Fruit fly (Drosophila melanogaster) whole organism, embryonic: ENCODE data around the gene Ant2.
A peak's percentile ranks its signal among the peaks of the same experiment; 100 is the strongest.

Experiments
- CG1024 ChIP-seq: fragments of 200-800 bp; sonication (Bioruptor generic); IDR thresholded peaks from 2 replicates; pipeline ENCODE4 v1.3.6; 2022; ENCODE audit warnings: missing biosample characterization, missing genetic modification characterization
- CG10543 ChIP-seq: fragments of 200-800 bp; sonication (Bioruptor generic); optimal IDR thresholded peaks from 3 replicates; lab custom pipeline; 2017; ENCODE audit warnings: missing biosample characterization, mild to moderate bottlenecking, missing genetic modification characterization, moderate library complexity
- CG11504 ChIP-seq: fragments of 200-800 bp; sonication (Bioruptor generic); optimal IDR thresholded peaks from 3 replicates; lab custom pipeline; 2019; ENCODE audit warnings: missing biosample characterization, mild to moderate bottlenecking, missing genetic modification characterization, moderate library complexity
- CG12219 ChIP-seq: fragments of 200-800 bp; sonication (Bioruptor generic); optimal IDR thresholded peaks from 3 replicates; lab custom pipeline; 2018; ENCODE audit warnings: missing biosample characterization, mild to moderate bottlenecking, missing genetic modification characterization
- CG12391 ChIP-seq: fragments of 200-800 bp; sonication (Bioruptor generic); optimal IDR thresholded peaks from 3 replicates; lab custom pipeline; 2018; ENCODE audit warnings: missing biosample characterization, mild to moderate bottlenecking, missing genetic modification characterization, moderate library complexity
- CG12659 ChIP-seq: fragments of 200-800 bp; sonication (Bioruptor generic); optimal IDR thresholded peaks from 3 replicates; lab custom pipeline; 2017; ENCODE audit warnings: mild to moderate bottlenecking, missing biosample characterization, missing genetic modification reagents, missing genetic modification characterization
- CG13894 ChIP-seq: fragments of 200-800 bp; sonication (Bioruptor generic); optimal IDR thresholded peaks from 3 replicates; lab custom pipeline; 2018; ENCODE audit warnings: missing biosample characterization, mild to moderate bottlenecking, missing genetic modification characterization, moderate library complexity
- CG14710 ChIP-seq: fragments of 200-800 bp; sonication (Bioruptor generic); optimal IDR thresholded peaks from 3 replicates; lab custom pipeline; 2019; ENCODE audit warnings: missing biosample characterization, mild to moderate bottlenecking, missing genetic modification characterization, moderate library complexity
- CG2889 ChIP-seq: fragments of 200-800 bp; sonication (Bioruptor generic); IDR thresholded peaks from 3 replicates; pipeline ENCODE4 v1.3.6; 2022; ENCODE audit warnings: missing biosample characterization, missing genetic modification characterization
- CG3995 ChIP-seq: fragments of 200-800 bp; sonication (Bioruptor generic); optimal IDR thresholded peaks from 3 replicates; lab custom pipeline; 2016; ENCODE audit warnings: missing biosample characterization, missing genetic modification characterization
- CG42726 ChIP-seq: fragments of 200-800 bp; sonication (Bioruptor generic); IDR thresholded peaks from 2 replicates; pipeline ENCODE4 v1.3.6; 2022; ENCODE audit warnings: missing biosample characterization, missing genetic modification characterization; ENCODE audit not compliant: partially characterized antibody
- CG4707 ChIP-seq: fragments of 200-800 bp; sonication (Bioruptor generic); optimal IDR thresholded peaks from 2 replicates; lab custom pipeline; 2018; ENCODE audit warnings: missing biosample characterization, mild to moderate bottlenecking, missing genetic modification characterization, moderate library complexity
- CG5180 ChIP-seq: fragments of 200-800 bp; sonication (Bioruptor generic); optimal IDR thresholded peaks from 3 replicates; lab custom pipeline; 2017; ENCODE audit warnings: missing biosample characterization, missing genetic modification characterization, mild to moderate bottlenecking, moderate library complexity, missing genetic modification reagents
- CG6254 ChIP-seq: fragments of 200-800 bp; sonication (Bioruptor generic); optimal IDR thresholded peaks from 3 replicates; lab custom pipeline; 2017; ENCODE audit warnings: mild to moderate bottlenecking, missing biosample characterization, missing genetic modification reagents, missing genetic modification characterization
- CG6683 ChIP-seq: fragments of 200-800 bp; sonication (Bioruptor generic); optimal IDR thresholded peaks from 2 replicates; lab custom pipeline; 2017; ENCODE audit warnings: missing biosample characterization, mild to moderate bottlenecking, missing genetic modification characterization, missing genetic modification reagents
- CG7745 ChIP-seq: fragments of 200-800 bp; sonication (Bioruptor generic); optimal IDR thresholded peaks from 2 replicates; lab custom pipeline; 2018; ENCODE audit warnings: missing biosample characterization, mild to moderate bottlenecking, missing genetic modification characterization, moderate library complexity
- CG9215 ChIP-seq: fragments of 200-800 bp; sonication (Bioruptor generic); IDR thresholded peaks from 2 replicates; pipeline ENCODE4 v1.3.6; 2022; ENCODE audit warnings: missing biosample characterization, missing genetic modification characterization
- Camta ChIP-seq: fragments of 200-800 bp; sonication (Bioruptor generic); optimal IDR thresholded peaks from 2 replicates; lab custom pipeline; 2016; ENCODE audit warnings: missing biosample characterization, missing genetic modification characterization
- D ChIP-seq, 2 experiments: fragments of 200-800 bp in 1 of 2; fragments of >200 bp in 1 of 2; sonication (Bioruptor generic) in 1 of 2; optimal IDR thresholded peaks; 2 replicates in 1 of 2; 3 replicates in 1 of 2; lab custom pipeline; 2017; ENCODE audit warnings: mild to moderate bottlenecking in 1 of 2, missing biosample characterization in 1 of 2, missing genetic modification characterization in 1 of 2, missing genetic modification reagents in 1 of 2
- Dll ChIP-seq: fragments of 200-800 bp; sonication (Bioruptor generic); IDR thresholded peaks from 4 replicates; pipeline ENCODE4 v1.3.6; 2022; ENCODE audit warnings: missing biosample characterization, missing genetic modification characterization; ENCODE audit not compliant: partially characterized antibody
- Doc2 ChIP-seq: fragments of 200-800 bp; sonication (Bioruptor generic); IDR thresholded peaks from 2 replicates; pipeline ENCODE4 v1.3.6; 2022; ENCODE audit warnings: missing biosample characterization, missing genetic modification characterization
- E2f2 ChIP-seq: fragments of 200-800 bp; sonication (Bioruptor generic); IDR thresholded peaks from 2 replicates; pipeline ENCODE4 v1.3.6; 2022; ENCODE audit warnings: missing biosample characterization, missing genetic modification characterization
- Eip74EF ChIP-seq, 2 experiments: fragments of 200-800 bp in 1 of 2; fragments of >200 bp in 1 of 2; sonication (Bioruptor generic) in 1 of 2; optimal IDR thresholded peaks; 2 replicates each; lab custom pipeline; 2017 to 2019; ENCODE audit warnings: missing biosample characterization in 2 of 2, missing genetic modification characterization in 2 of 2, mild to moderate bottlenecking in 1 of 2, moderate library complexity in 1 of 2
- Elba2 ChIP-seq: fragments of 200-800 bp; sonication (Bioruptor generic); optimal IDR thresholded peaks from 3 replicates; lab custom pipeline; 2016; ENCODE audit warnings: missing biosample characterization, missing genetic modification characterization
- HHEX ChIP-seq: fragments of 200-800 bp; sonication (Bioruptor generic); optimal IDR thresholded peaks from 3 replicates; lab custom pipeline; 2017; ENCODE audit warnings: missing biosample characterization, mild to moderate bottlenecking, missing genetic modification characterization, missing genetic modification reagents
- Hmx ChIP-seq: fragments of 200-800 bp; sonication (Bioruptor generic); optimal IDR thresholded peaks from 2 replicates; lab custom pipeline; 2016; ENCODE audit warnings: missing biosample characterization, missing genetic modification characterization
- Neu2 ChIP-seq: fragments of 200-800 bp; sonication (Bioruptor generic); optimal IDR thresholded peaks from 3 replicates; lab custom pipeline; 2016; ENCODE audit warnings: missing biosample characterization, missing genetic modification characterization, borderline replicate concordance
- Rx ChIP-seq: fragments of 200-800 bp; sonication (Bioruptor generic); IDR thresholded peaks from 2 replicates; pipeline ENCODE4 v1.3.6; 2022; ENCODE audit warnings: missing biosample characterization, missing genetic modification characterization
- Sry-β ChIP-seq: fragments of 200-800 bp; sonication (Bioruptor generic); optimal IDR thresholded peaks from 2 replicates; lab custom pipeline; 2018; ENCODE audit warnings: missing biosample characterization, mild to moderate bottlenecking, missing genetic modification characterization, moderate library complexity
- ato ChIP-seq: fragments of 200-800 bp; sonication (Bioruptor generic); IDR thresholded peaks from 2 replicates; pipeline ENCODE4 v1.3.6; 2022; ENCODE audit warnings: missing biosample characterization, missing genetic modification characterization; ENCODE audit not compliant: partially characterized antibody
- bab2 ChIP-seq: fragments of 200-800 bp; sonication (Bioruptor generic); optimal IDR thresholded peaks from 2 replicates; lab custom pipeline; 2016; ENCODE audit warnings: missing biosample characterization, missing genetic modification characterization
- bigmax ChIP-seq: fragments of 200-800 bp; sonication (Bioruptor generic); optimal IDR thresholded peaks from 2 replicates; lab custom pipeline; 2018; ENCODE audit warnings: missing biosample characterization, mild to moderate bottlenecking, missing genetic modification characterization
- cato ChIP-seq: fragments of 200-800 bp; sonication (Bioruptor generic); optimal IDR thresholded peaks from 2 replicates; lab custom pipeline; 2016; ENCODE audit warnings: missing biosample characterization, missing genetic modification characterization, borderline replicate concordance
- ci ChIP-seq: fragments of 200-800 bp; sonication (Bioruptor generic); IDR thresholded peaks from 3 replicates; pipeline ENCODE4 v1.3.6; 2022; ENCODE audit warnings: missing biosample characterization, missing genetic modification characterization
- corto ChIP-seq: fragments of 200-800 bp; sonication (Bioruptor generic); optimal IDR thresholded peaks from 2 replicates; lab custom pipeline; 2016; ENCODE audit warnings: missing biosample characterization, mild to moderate bottlenecking, missing genetic modification characterization, moderate library complexity
- dysf ChIP-seq: fragments of 200-800 bp; sonication (Bioruptor generic); IDR thresholded peaks from 3 replicates; pipeline ENCODE4 v1.3.6; 2022; ENCODE audit warnings: missing biosample characterization, missing genetic modification characterization
- emc ChIP-seq: fragments of 200-800 bp; sonication (Bioruptor generic); optimal IDR thresholded peaks from 2 replicates; lab custom pipeline; 2016; ENCODE audit warnings: missing biosample characterization, missing genetic modification characterization
- insv ChIP-seq, 2 experiments: fragments of 200-800 bp; sonication (Bioruptor generic); optimal IDR thresholded peaks; 3 replicates each; lab custom pipeline; 2016 to 2018; ENCODE audit warnings: missing biosample characterization in 2 of 2, missing genetic modification characterization in 2 of 2
- onecut ChIP-seq: fragments of 200-800 bp; sonication (Bioruptor generic); IDR thresholded peaks from 2 replicates; pipeline ENCODE4 v1.3.6; 2022; ENCODE audit warnings: missing biosample characterization, missing genetic modification characterization
- org-1 ChIP-seq: fragments of 200-800 bp; sonication (Bioruptor generic); optimal IDR thresholded peaks from 2 replicates; lab custom pipeline; 2017; ENCODE audit warnings: missing biosample characterization, missing genetic modification characterization
- ro ChIP-seq: fragments of 200-800 bp; sonication (Bioruptor generic); IDR thresholded peaks from 2 replicates; pipeline ENCODE4 v1.3.6; 2022; ENCODE audit warnings: missing biosample characterization, missing genetic modification characterization
- sens ChIP-seq: fragments of 200-800 bp; sonication (Bioruptor generic); peaks from one replicate; lab custom pipeline; 2016; ENCODE audit warnings: missing biosample characterization, missing genetic modification characterization
- slbo ChIP-seq: fragments of 200-800 bp; sonication (Bioruptor generic); IDR thresholded peaks from 2 replicates; pipeline ENCODE4 v1.3.6; 2022; ENCODE audit warnings: missing biosample characterization, missing genetic modification characterization
- sna ChIP-seq: fragments of 200-800 bp; sonication (Bioruptor generic); IDR thresholded peaks from 2 replicates; pipeline ENCODE4 v1.3.6; 2022; ENCODE audit warnings: missing biosample characterization, missing genetic modification characterization; ENCODE audit not compliant: partially characterized antibody
- sob ChIP-seq: fragments of 200-800 bp; sonication (Bioruptor generic); IDR thresholded peaks from 2 replicates; pipeline ENCODE4 v1.3.6; 2022; ENCODE audit warnings: missing biosample characterization, missing genetic modification characterization
- tgo ChIP-seq: fragments of 200-800 bp; sonication (Bioruptor generic); IDR thresholded peaks from 3 replicates; pipeline ENCODE4 v1.3.6; 2022; ENCODE audit warnings: missing biosample characterization, missing genetic modification characterization
- unpg ChIP-seq: fragments of 200-800 bp; sonication (Bioruptor generic); optimal IDR thresholded peaks from 3 replicates; lab custom pipeline; 2018; ENCODE audit warnings: missing biosample characterization, mild to moderate bottlenecking, missing genetic modification characterization, moderate library complexity
- vnd ChIP-seq: fragments of 200-800 bp; sonication (Bioruptor generic); IDR thresholded peaks from 3 replicates; pipeline ENCODE4 v1.3.6; 2022; ENCODE audit warnings: missing biosample characterization, missing genetic modification characterization; ENCODE audit not compliant: partially characterized antibody
- zf30C ChIP-seq: fragments of 200-800 bp; sonication (Bioruptor generic); optimal IDR thresholded peaks from 3 replicates; lab custom pipeline; 2018; ENCODE audit warnings: missing biosample characterization, mild to moderate bottlenecking, missing genetic modification characterization

Ant2 gene

DNA sequence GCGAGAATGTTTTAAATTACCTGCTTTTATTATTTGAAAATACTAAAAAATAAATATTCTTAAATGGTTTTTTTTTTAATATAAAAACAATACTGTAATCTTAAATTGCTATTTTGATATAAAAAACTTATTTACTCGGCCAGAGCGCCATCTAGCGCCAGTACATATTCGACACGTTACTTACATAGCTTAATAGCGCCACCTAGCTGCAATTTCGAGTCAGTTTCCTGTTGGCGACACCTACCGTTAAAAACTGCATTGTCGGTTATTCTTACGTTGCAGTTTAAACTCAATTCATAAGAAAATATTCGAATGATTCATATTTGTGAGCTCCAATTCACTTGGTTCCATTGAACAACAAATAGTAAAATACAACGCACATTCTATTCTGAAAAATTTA is 45.7 kb upstream of the Ant2 start (continued):
- TF ChIP-seq bab2 (peak; percentile 66), CG6683 (no peak), CG2889 (GFP tag; lab: Robert Waterston, UW) (no peak), Doc2 (no peak), org-1 (GFP tag; lab: Kevin White, UChicago) (no peak), Hmx (no peak), CG13894 (peak; percentile 35), HHEX (GFP tag; lab: Kevin White, UChicago) (peak; percentile 53), CG11504 (tag; lab: Kevin White, UChicago) (peak; percentile 65), CG4707 (peak; percentile 16), tgo (GFP tag; lab: Robert Waterston, UW) (peak; percentile 64; the same call in 2 of the 3 replicates), ci (GFP tag; lab: Robert Waterston, UW) (peak; percentile 77), E2f2 (GFP tag; lab: Robert Waterston, UW) (peak; percentile 35; the same call in 1 of the 2 replicates), D (optimal IDR thresholded peaks at IDR 0.05; lab: Kevin White, UChicago) (no peak), D (GFP tag; optimal IDR thresholded peaks at IDR 0.05; lab: Kevin White, UChicago) (peak; percentile 13), Rx (GFP tag; lab: Robert Waterston, UW) (peak; percentile 41; the same call in 1 of the 2 replicates), CG12219 (peak; percentile 24), zf30C (GFP tag; lab: Kevin White, UChicago) (no peak), CG42726 (GFP tag; lab: Robert Waterston, UW) (peak; percentile 82), CG12659 (GFP tag; lab: Kevin White, UChicago) (peak; percentile 55), CG6254 (GFP tag; lab: Kevin White, UChicago) (no peak), sna (no peak), Dll (GFP tag; lab: Robert Waterston, UW) (no peak), corto (GFP tag; lab: Kevin White, UChicago) (no peak), CG14710 (tag; lab: Kevin White, UChicago) (peak; percentile 46), slbo (GFP tag; lab: Robert Waterston, UW) (peak; percentile 77), Camta (GFP tag; lab: Kevin White, UChicago) (peak; percentile 17), CG1024 (GFP tag; lab: Robert Waterston, UW) (peak; percentile 65), Elba2 (GFP tag; lab: Kevin White, UChicago) (no peak), Neu2 (GFP tag; lab: Kevin White, UChicago) (no peak), ro (GFP tag; lab: Robert Waterston, UW) (no peak), CG12391 (tag; lab: Kevin White, UChicago) (peak; percentile 50), Sry-β (GFP tag; lab: Kevin White, UChicago) (no peak), onecut (GFP tag; lab: Robert Waterston, UW) (peak; percentile 55), vnd (GFP tag; lab: Robert Waterston, UW) (no peak), sob (GFP tag; lab: Robert Waterston, UW) (peak; percentile 68; the same call in 1 of the 2 replicates), unpg (peak; percentile 58), emc (peak; percentile 1), bigmax (GFP tag; lab: Kevin White, UChicago) (no peak), cato (peak; percentile 18), CG5180 (no peak), Eip74EF (GFP tag; optimal IDR thresholded peaks at IDR 0.05; lab: Kevin White, UChicago) (no peak), ato (GFP tag; lab: Robert Waterston, UW) (no peak), CG7745 (tag; lab: Kevin White, UChicago) (no peak), CG10543 (GFP tag; lab: Kevin White, UChicago) (peak; percentile 22), sens (GFP tag; lab: Kevin White, UChicago) (peak; percentile 83), CG9215 (no peak; the same call in 1 of the 2 replicates), insv (GFP tag; optimal IDR thresholded peaks at IDR 0.05; lab: Kevin White, UChicago) (peak in 1 of 2 experiments; percentile 56), dysf (GFP tag; lab: Robert Waterston, UW) (peak; percentile 68; the same call in 2 of the 3 replicates), CG3995 (GFP tag; lab: Kevin White, UChicago) (no peak)
